Fruit fly (Drosophila melanogaster) whole organism, embryonic: ENCODE data around the gene CG18788.

ENCODE experiments used
- CG17829 ChIP-seq: fragments of 200-800 bp; optimal IDR thresholded peaks from 2 replicates; lab custom pipeline; 2019; ENCODE audit warnings: missing biosample characterization, mild to moderate bottlenecking, missing genetic modification characterization, moderate library complexity
- ci ChIP-seq: fragments of 200-800 bp; sonication (Bioruptor generic); IDR thresholded peaks from 3 replicates; pipeline ENCODE4 v1.3.6; 2022; ENCODE audit warnings: missing biosample characterization, missing genetic modification characterization
- croc ChIP-seq: fragments of 200-800 bp; sonication (Bioruptor generic); conservative IDR thresholded peaks from 3 replicates; pipeline ENCODE4 v1.3.6; 2022; ENCODE audit warnings: missing biosample characterization, missing genetic modification characterization
- insv ChIP-seq, 2 experiments: fragments of 200-800 bp; sonication (Bioruptor generic); optimal IDR thresholded peaks; 3 replicates each; lab custom pipeline; 2016 to 2018; ENCODE audit warnings: missing biosample characterization in 2 of 2, missing genetic modification characterization in 2 of 2
- lov ChIP-seq, 2 experiments: fragments of 200-800 bp in 1 of 2; fragments of >200 bp in 1 of 2; sonication (Bioruptor generic) in 1 of 2; IDR thresholded peaks in 1 of 2; optimal IDR thresholded peaks in 1 of 2; 2 replicates in 1 of 2; 3 replicates in 1 of 2; pipeline versions ENCODE4 v1.3.6 to Lab custom; 2017 to 2022; ENCODE audit warnings: missing biosample characterization in 1 of 2, missing genetic modification characterization in 1 of 2
- nom ChIP-seq: fragments of 200-800 bp; sonication (Bioruptor generic); optimal IDR thresholded peaks from 2 replicates; lab custom pipeline; 2017; ENCODE audit warnings: missing biosample characterization, missing genetic modification characterization, mild to moderate bottlenecking, moderate library complexity, missing genetic modification reagents
- run ChIP-seq: fragments of 200-800 bp; sonication (Bioruptor generic); optimal IDR thresholded peaks from 3 replicates; lab custom pipeline; 2018; ENCODE audit warnings: missing biosample characterization, mild to moderate bottlenecking, missing genetic modification characterization
- unpg ChIP-seq: fragments of 200-800 bp; sonication (Bioruptor generic); optimal IDR thresholded peaks from 3 replicates; lab custom pipeline; 2018; ENCODE audit warnings: missing biosample characterization, mild to moderate bottlenecking, missing genetic modification characterization, moderate library complexity

DNA sequence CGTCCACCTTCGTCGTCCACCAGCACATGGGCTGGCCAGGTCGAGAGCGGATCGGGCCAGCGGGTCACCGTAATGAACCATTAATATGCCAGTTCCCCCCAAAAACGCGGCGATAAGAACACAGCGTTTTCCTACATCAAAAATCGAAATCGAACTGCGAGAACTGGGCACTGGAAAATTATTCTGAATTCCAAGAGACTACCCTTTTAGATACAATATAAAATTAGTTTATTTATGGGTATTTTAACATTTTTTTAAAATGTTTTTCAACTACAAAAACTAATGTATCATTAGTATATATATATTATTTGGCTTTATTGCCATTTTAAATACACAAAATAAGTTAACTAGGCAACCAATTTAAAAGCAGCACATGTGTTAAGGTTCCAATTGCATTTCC is 44.7 kb downstream of the CG18788 start:
- TF ChIP-seq unpg (GFP tag; lab: Kevin White, UChicago), result no peak
- TF ChIP-seq ci (GFP tag; lab: Robert Waterston, UW), result no peak
- no peak for TF ChIP-seq CG17829 (tag; lab: Kevin White, UChicago)
- no peak for TF ChIP-seq nom (GFP tag; lab: Kevin White, UChicago)
- TF ChIP-seq insv (GFP tag; optimal IDR thresholded peaks at IDR 0.05; lab: Kevin White, UChicago), result no peak
- TF ChIP-seq lov (optimal IDR thresholded peaks at IDR 0.05; lab: Kevin White, UChicago), result no peak
- TF ChIP-seq lov (GFP tag; IDR thresholded peaks at IDR 0.05; lab: Robert Waterston, UW), result no peak
- no peak for TF ChIP-seq run (tag; lab: Kevin White, UChicago)
- no peak for TF ChIP-seq croc
